Fruit fly (Drosophila melanogaster): ENCODE data around the gene PGRP-LD.

PGRP-LD gene

dm6 chr3L:5810633-5811341, 30.9 kb downstream of the PGRP-LD start, which contains the start of the genes S6k and kri (continued):
- TF ChIP-seq Hr78 (GFP tag; optimal IDR thresholded peaks at IDR 0.05) (peak in 1 of 2 experiments; percentile 2), D19A (tag; optimal IDR thresholded peaks at IDR 0.05) (no peak), CG9215 (GFP tag; IDR thresholded peaks at IDR 0.05) (peak; percentile 100), sim (GFP tag; IDR thresholded peaks at IDR 0.05) (no peak), H15 (GFP tag; IDR thresholded peaks at IDR 0.05) (no peak), CG6765 (GFP tag; optimal IDR thresholded peaks at IDR 0.05) (no peak), rib (GFP tag; IDR thresholded peaks at IDR 0.05) (no peak), cad (GFP tag; optimal IDR thresholded peaks at IDR 0.05) (no peak), bab2 (GFP tag; optimal IDR thresholded peaks at IDR 0.05) (no peak), CG7786 (GFP tag; optimal IDR thresholded peaks at IDR 0.05) (no peak), CG17359 (tag; optimal IDR thresholded peaks at IDR 0.05) (no peak), CG12104 (GFP tag; optimal IDR thresholded peaks at IDR 0.05) (no peak), grau (tag; optimal IDR thresholded peaks at IDR 0.05) (peak; percentile 19), prd (optimal IDR thresholded peaks at IDR 0.05) (no peak), prd (GFP tag; IDR thresholded peaks at IDR 0.05) (no peak), CG30431 (GFP tag; optimal IDR thresholded peaks at IDR 0.05) (no peak), CG14050 (GFP tag; IDR thresholded peaks at IDR 0.05) (no peak), CG8924 (tag; optimal IDR thresholded peaks at IDR 0.05) (peak; percentile 74), CG11398 (GFP tag; optimal IDR thresholded peaks at IDR 0.05) (no peak), vfl (GFP tag; optimal IDR thresholded peaks at IDR 0.05) (no peak), CG17802 (tag; optimal IDR thresholded peaks at IDR 0.05) (no peak), tna (GFP tag; IDR thresholded peaks at IDR 0.05; ENCODE audit: partially characterized antibody) (no peak), pum (GFP tag; optimal IDR thresholded peaks at IDR 0.05) (no peak), ara (GFP tag; IDR thresholded peaks at IDR 0.05) (no peak), Ets65A (GFP tag) (no peak), yki (optimal IDR thresholded peaks at IDR 0.05) (no peak), peb (GFP tag; IDR thresholded peaks at IDR 0.05) (no peak), ci (GFP tag; IDR thresholded peaks at IDR 0.05) (peak; percentile 56), CG5953 (GFP tag; IDR thresholded peaks at IDR 0.05) (no peak), CG10979 (tag; optimal IDR thresholded peaks at IDR 0.05) (no peak), CG9727 (GFP tag; optimal IDR thresholded peaks at IDR 0.05) (peak; percentile 14), C15 (GFP tag; IDR thresholded peaks at IDR 0.05) (no peak), ind (GFP tag; optimal IDR thresholded peaks at IDR 0.05) (no peak), salm (tag; optimal IDR thresholded peaks at IDR 0.05) (no peak), gsb (GFP tag; IDR thresholded peaks at IDR 0.05) (no peak), Antp (GFP tag; optimal IDR thresholded peaks at IDR 0.05) (no peak), lilli (GFP tag; optimal IDR thresholded peaks at IDR 0.05) (peak; percentile 7), unc-4 (GFP tag; IDR thresholded peaks at IDR 0.05; ENCODE audit: partially characterized antibody) (peak; percentile 48), CG2199 (GFP tag; IDR thresholded peaks at IDR 0.05) (no peak), CG15073 (GFP tag; optimal IDR thresholded peaks at IDR 0.05) (no peak), sima (GFP tag; optimal IDR thresholded peaks at IDR 0.05) (no peak), CG13287 (GFP tag; IDR thresholded peaks at IDR 0.05; ENCODE audit: partially characterized antibody) (peak; percentile 45; the same call in 1 of the 2 replicates), emc (GFP tag; optimal IDR thresholded peaks at IDR 0.05) (no peak), sr (GFP tag; IDR thresholded peaks at IDR 0.05) (peak; percentile 13; the same call in 1 of the 3 replicates), sug (tag; optimal IDR thresholded peaks at IDR 0.05) (peak; percentile 77), CHES-1-like (GFP tag; optimal IDR thresholded peaks at IDR 0.05) (peak; percentile 1), CG13123 (GFP tag; optimal IDR thresholded peaks at IDR 0.05) (no peak), Hr51 (GFP tag; optimal IDR thresholded peaks at IDR 0.05) (no peak), Dll (GFP tag; IDR thresholded peaks at IDR 0.05; ENCODE audit: partially characterized antibody) (peak; percentile 45; the same call in 1 of the 4 replicates), z (GFP tag; IDR thresholded peaks at IDR 0.05) (0 out of 3 replicates have a peak, but pooled peaks have one; percentile 37), sqz (GFP tag; optimal IDR thresholded peaks at IDR 0.05) (no peak)
